Worm (Caenorhabditis elegans): ENCODE data around the gene rfs-1.

rfs-1 gene

DNA sequence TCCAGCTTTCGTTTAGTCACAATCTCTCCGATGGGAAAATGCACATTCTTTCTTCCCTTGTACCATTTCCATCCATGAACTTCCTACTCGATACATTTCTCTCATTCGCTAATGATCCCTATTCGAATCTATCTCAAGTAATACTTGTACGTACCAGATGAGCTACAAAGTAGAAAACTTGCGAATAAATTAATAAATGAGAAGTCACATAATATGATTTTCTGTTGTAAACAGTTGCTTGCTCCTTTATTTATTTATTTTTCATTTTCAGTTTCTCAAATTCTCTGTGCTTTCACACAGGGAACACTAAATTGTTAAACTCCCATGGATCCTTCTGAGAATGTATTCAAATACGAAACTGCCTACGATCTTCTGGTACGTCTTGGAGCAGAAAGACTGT lies at the start of gene rfs-1:
Gene rfs-1 (plus strand): TSS at position 301 of the 400 bp plus-strand sequence.
- TF ChIP-seq mdl-1 (tag; optimal IDR thresholded peaks at IDR 0.05), result no peak
- no peak for TF ChIP-seq unc-39 (tag; optimal IDR thresholded peaks at IDR 0.05)

DNA sequence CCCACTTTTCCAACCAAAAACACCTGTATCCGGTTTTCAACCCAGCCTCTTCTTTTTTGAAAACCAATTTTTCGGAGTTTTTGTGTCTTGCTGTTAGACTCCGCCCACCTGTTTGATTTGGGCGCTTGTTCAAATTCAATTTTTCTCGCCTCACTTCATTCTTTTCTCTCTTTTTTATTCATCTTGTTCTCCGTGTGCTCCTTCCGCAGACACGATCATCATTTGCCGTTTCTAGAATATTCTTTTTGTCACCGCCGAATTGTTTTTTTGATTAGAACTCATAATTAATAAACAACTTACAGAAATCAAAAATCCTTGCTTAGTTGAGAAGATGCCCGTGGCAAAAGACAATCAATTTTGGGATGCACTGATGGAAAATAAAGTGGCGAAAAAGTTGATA lies 47.4 kb upstream of the rfs-1 start, which contains the start of gene C50C3.5:
Gene C50C3.5 (plus strand): TSS at position 301 of the 400 bp plus-strand sequence.
- TF ChIP-seq crh-2 (tag; optimal IDR thresholded peaks at IDR 0.05) (no peak), Y55F3AM.14 (GFP tag; optimal IDR thresholded peaks at IDR 0.05) (no peak), nhr-77 (tag; optimal IDR thresholded peaks at IDR 0.05) (no peak), gmeb-1 (tag; optimal IDR thresholded peaks at IDR 0.05) (no peak), ztf-1 (GFP tag; conservative IDR thresholded peaks at IDR 0.05) (no peak)

DNA sequence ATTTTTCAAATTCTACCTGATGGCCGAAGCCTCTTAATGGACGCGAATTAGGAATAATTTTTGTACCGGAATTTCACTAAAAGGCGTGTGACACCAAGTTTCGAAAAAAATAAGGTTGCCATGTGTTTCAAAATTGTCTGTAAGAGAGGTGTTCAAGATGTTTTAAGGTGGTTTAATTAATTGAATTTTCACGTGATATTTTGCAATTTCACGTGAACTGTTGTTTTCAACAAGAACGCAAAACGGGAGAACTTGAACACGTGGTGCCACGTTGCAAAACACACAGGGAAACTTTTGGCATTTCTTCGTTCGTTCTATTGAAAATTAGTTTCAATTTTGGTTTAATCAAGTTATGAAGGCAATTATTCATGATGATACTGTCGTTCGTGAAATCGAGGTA lies 44.7 kb upstream of the rfs-1 start, which contains the start of gene spc-2:
Gene spc-2 (plus strand): TSS at position 301 of the 400 bp plus-strand sequence.
- no peak for TF ChIP-seq sma-9 (GFP tag; optimal IDR thresholded peaks at IDR 0.05)
- no peak for TF ChIP-seq sma-9 (tag; optimal IDR thresholded peaks at IDR 0.05)
- TF ChIP-seq Y55F3AM.14 (GFP tag; optimal IDR thresholded peaks at IDR 0.05), result no peak
- no peak for TF ChIP-seq nhr-6 (tag; optimal IDR thresholded peaks at IDR 0.05)
- no peak for TF ChIP-seq aly-2 (tag; optimal IDR thresholded peaks at IDR 0.05)
- no peak for TF ChIP-seq ztf-4 (tag; optimal IDR thresholded peaks at IDR 0.05)
- TF ChIP-seq peb-1 (tag; optimal IDR thresholded peaks at IDR 0.05), result no peak
- no peak for TF ChIP-seq gmeb-1 (tag; optimal IDR thresholded peaks at IDR 0.05)
- TF ChIP-seq snpc-4 (tag; optimal IDR thresholded peaks at IDR 0.05), result no peak
- TF ChIP-seq alr-1 (tag; optimal IDR thresholded peaks at IDR 0.05), result no peak
- TF ChIP-seq ama-1 (optimal IDR thresholded peaks at IDR 0.05), result no peak
- TF ChIP-seq fos-1 (tag; optimal IDR thresholded peaks at IDR 0.05), result no peak
- no peak for TF ChIP-seq nhr-23 (tag; optimal IDR thresholded peaks at IDR 0.05)
- no peak for TF ChIP-seq nhr-12 (tag; optimal IDR thresholded peaks at IDR 0.05)
- no peak for TF ChIP-seq elt-3 (tag; optimal IDR thresholded peaks at IDR 0.05)

DNA sequence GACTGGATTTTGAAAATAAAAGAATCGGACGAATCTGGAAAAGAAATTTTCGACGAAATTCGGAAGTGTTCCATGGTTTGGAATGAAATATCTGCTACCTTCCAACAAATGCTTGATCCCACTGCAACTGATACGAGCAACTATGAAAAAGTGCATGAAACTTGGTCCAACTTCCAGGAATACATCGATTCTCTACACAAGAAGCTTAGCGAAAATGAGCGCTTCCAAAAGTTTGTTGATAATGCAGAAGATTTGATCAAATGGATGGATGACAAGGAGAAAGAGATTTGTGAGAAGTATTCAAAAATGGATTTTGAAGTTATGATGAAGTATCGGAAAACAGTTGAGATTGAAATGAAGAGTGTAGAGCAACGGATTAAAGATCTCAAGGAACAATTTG lies 43.7 kb upstream of the rfs-1 start:
- TF ChIP-seq ceh-82 (tag; optimal IDR thresholded peaks at IDR 0.05) (no peak), nhr-25 (tag; optimal IDR thresholded peaks at IDR 0.05) (no peak), snpc-4 (tag; optimal IDR thresholded peaks at IDR 0.05) (no peak), ZK546.5 (tag; optimal IDR thresholded peaks at IDR 0.05) (no peak), ztf-1 (GFP tag; conservative IDR thresholded peaks at IDR 0.05) (no peak), zag-1 (tag; optimal IDR thresholded peaks at IDR 0.05) (no peak), unc-55 (GFP tag; optimal IDR thresholded peaks at IDR 0.05) (no peak), fos-1 (tag; optimal IDR thresholded peaks at IDR 0.05) (no peak), ztf-4 (tag; optimal IDR thresholded peaks at IDR 0.05) (no peak), nhr-77 (tag; optimal IDR thresholded peaks at IDR 0.05) (no peak), F13H6.1 (tag; optimal IDR thresholded peaks at IDR 0.05) (no peak), Y55F3AM.14 (GFP tag; optimal IDR thresholded peaks at IDR 0.05) (no peak), sma-3 (GFP tag; optimal IDR thresholded peaks at IDR 0.05) (no peak)

DNA sequence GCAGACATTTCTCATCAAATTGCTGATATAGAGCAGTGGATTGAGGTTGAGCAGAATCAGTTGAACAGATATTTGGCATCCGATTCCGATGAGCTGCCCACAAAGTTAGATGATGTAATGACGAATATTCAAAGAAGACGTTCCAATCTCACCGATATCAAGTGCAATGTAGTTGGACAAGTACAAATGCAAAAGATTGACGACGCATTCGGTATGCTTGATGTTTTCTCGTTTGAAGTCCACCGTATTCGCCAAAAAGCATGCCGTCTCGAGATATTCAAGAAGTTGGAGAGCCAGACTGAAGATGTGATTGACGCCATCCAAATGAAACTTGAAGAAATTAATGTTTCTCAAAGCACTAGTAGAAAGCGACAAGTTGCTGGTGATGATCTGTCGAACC lies 41.1 kb upstream of the rfs-1 start:
- TF ChIP-seq alr-1 (tag; optimal IDR thresholded peaks at IDR 0.05) (no peak), snpc-4 (tag; optimal IDR thresholded peaks at IDR 0.05) (no peak), aly-2 (tag; optimal IDR thresholded peaks at IDR 0.05) (no peak), C34F6.9 (tag; optimal IDR thresholded peaks at IDR 0.05) (no peak), sem-4 (tag; optimal IDR thresholded peaks at IDR 0.05) (no peak), ceh-82 (tag; optimal IDR thresholded peaks at IDR 0.05) (no peak), nhr-237 (tag; optimal IDR thresholded peaks at IDR 0.05) (no peak), nhr-25 (tag; optimal IDR thresholded peaks at IDR 0.05) (no peak), nhr-11 (tag; optimal IDR thresholded peaks at IDR 0.05) (no peak), nhr-12 (tag; optimal IDR thresholded peaks at IDR 0.05) (no peak), ztf-11 (tag; optimal IDR thresholded peaks at IDR 0.05) (no peak), nhr-23 (tag; optimal IDR thresholded peaks at IDR 0.05) (no peak), ztf-4 (tag; optimal IDR thresholded peaks at IDR 0.05) (no peak), unc-62 (GFP tag; optimal IDR thresholded peaks at IDR 0.05) (no peak), mbf-1 (tag; optimal IDR thresholded peaks at IDR 0.05) (no peak), nhr-77 (tag; optimal IDR thresholded peaks at IDR 0.05) (no peak), skn-1 (tag; optimal IDR thresholded peaks at IDR 0.05) (no peak), blmp-1 (tag; optimal IDR thresholded peaks at IDR 0.05; ENCODE audit: insufficient read depth) (no peak), crh-2 (tag; optimal IDR thresholded peaks at IDR 0.05) (no peak), ztf-1 (GFP tag; conservative IDR thresholded peaks at IDR 0.05) (no peak)
